Fruit fly (Drosophila melanogaster) whole organism, embryonic: ENCODE results near the gene Nup43.
A peak's percentile ranks its signal among the peaks of the same experiment; 100 is the strongest.

Source experiments
- Ada2b ChIP-seq: fragments of 200-800 bp; sonication (Bioruptor generic); IDR thresholded peaks from 2 replicates; pipeline ENCODE4 v1.3.6; 2022; ENCODE audit warnings: missing biosample characterization, missing genetic modification characterization
- Atf6 ChIP-seq: fragments of 200-800 bp; sonication (Bioruptor generic); IDR thresholded peaks from 2 replicates; pipeline ENCODE4 v1.3.6; 2022; ENCODE audit warnings: missing biosample characterization, missing genetic modification characterization
- BEAF-32 ChIP-seq: fragments of 200-800 bp; sonication (Bioruptor generic); optimal IDR thresholded peaks from 3 replicates; lab custom pipeline; 2017; ENCODE audit warnings: missing biosample characterization, missing genetic modification characterization, mild to moderate bottlenecking, moderate library complexity, missing genetic modification reagents
- CG12104 ChIP-seq: fragments of 200-800 bp; sonication (Bioruptor generic); optimal IDR thresholded peaks from 3 replicates; lab custom pipeline; 2016; ENCODE audit warnings: missing biosample characterization, missing genetic modification characterization
- CG12155 ChIP-seq: fragments of 200-800 bp; sonication (Bioruptor generic); optimal IDR thresholded peaks from 3 replicates; lab custom pipeline; 2016; ENCODE audit warnings: missing biosample characterization, missing genetic modification characterization
- CG12236 ChIP-seq: fragments of 200-800 bp; sonication (Bioruptor generic); optimal IDR thresholded peaks from 2 replicates; lab custom pipeline; 2016; ENCODE audit warnings: missing biosample characterization, missing genetic modification characterization
- CG12769 ChIP-seq: fragments of 200-800 bp; sonication (Bioruptor generic); optimal IDR thresholded peaks from 2 replicates; lab custom pipeline; 2019; ENCODE audit warnings: missing biosample characterization, mild to moderate bottlenecking, missing genetic modification characterization, moderate library complexity
- CG13287 ChIP-seq: fragments of 200-800 bp; sonication (Bioruptor generic); IDR thresholded peaks from 2 replicates; pipeline ENCODE4 v1.3.6; 2022; ENCODE audit warnings: missing biosample characterization, missing genetic modification characterization; ENCODE audit not compliant: partially characterized antibody
- CG13894 ChIP-seq: fragments of 200-800 bp; sonication (Bioruptor generic); optimal IDR thresholded peaks from 3 replicates; lab custom pipeline; 2018; ENCODE audit warnings: missing biosample characterization, mild to moderate bottlenecking, missing genetic modification characterization, moderate library complexity
- CG1603 ChIP-seq: fragments of 200-800 bp; sonication (Bioruptor generic); optimal IDR thresholded peaks from 2 replicates; lab custom pipeline; 2019; ENCODE audit warnings: missing biosample characterization, mild to moderate bottlenecking, missing genetic modification characterization, moderate library complexity
- CG2889 ChIP-seq: fragments of 200-800 bp; sonication (Bioruptor generic); IDR thresholded peaks from 3 replicates; pipeline ENCODE4 v1.3.6; 2022; ENCODE audit warnings: missing biosample characterization, missing genetic modification characterization
- CG31224 ChIP-seq: fragments of 200-800 bp; sonication (Bioruptor generic); IDR thresholded peaks from 2 replicates; pipeline ENCODE4 v1.3.6; 2022; ENCODE audit warnings: missing biosample characterization, missing genetic modification characterization
- CG32532 ChIP-seq: fragments of 200-800 bp; sonication (Bioruptor generic); IDR thresholded peaks from 2 replicates; pipeline ENCODE4 v1.3.6; 2022; ENCODE audit warnings: missing biosample characterization, missing genetic modification characterization
- CG33557 ChIP-seq: fragments of 200-800 bp; sonication (Bioruptor generic); optimal IDR thresholded peaks from 2 replicates; lab custom pipeline; 2019; ENCODE audit warnings: missing biosample characterization, mild to moderate bottlenecking, missing genetic modification characterization, moderate library complexity
- CG34376 ChIP-seq: fragments of 200-800 bp; sonication (Bioruptor generic); optimal IDR thresholded peaks from 2 replicates; lab custom pipeline; 2018; ENCODE audit warnings: missing biosample characterization, mild to moderate bottlenecking, missing genetic modification characterization
- CG43689 ChIP-seq: fragments of 200-800 bp; sonication (Bioruptor generic); IDR thresholded peaks from 2 replicates; pipeline ENCODE4 v1.3.6; 2022; ENCODE audit warnings: missing biosample characterization, missing genetic modification characterization
- CG6813 ChIP-seq: fragments of 200-800 bp; sonication (Bioruptor generic); optimal IDR thresholded peaks from 2 replicates; lab custom pipeline; 2017; ENCODE audit warnings: missing biosample characterization, missing genetic modification characterization, mild to moderate bottlenecking, moderate library complexity, missing genetic modification reagents
- CG7963 ChIP-seq: fragments of 200-800 bp; sonication (Bioruptor generic); IDR thresholded peaks from 3 replicates; pipeline ENCODE4 v1.3.6; 2022; ENCODE audit warnings: missing biosample characterization, missing genetic modification characterization; ENCODE audit not compliant: partially characterized antibody
- CG8944 ChIP-seq: fragments of 200-800 bp; sonication (Bioruptor generic); optimal IDR thresholded peaks from 3 replicates; lab custom pipeline; 2016; ENCODE audit warnings: missing biosample characterization, missing genetic modification characterization
- CTCF ChIP-seq: fragments of 200-800 bp; sonication (Bioruptor generic); optimal IDR thresholded peaks from 2 replicates; lab custom pipeline; 2017; ENCODE audit warnings: missing biosample characterization, mild to moderate bottlenecking, missing genetic modification characterization, moderate library complexity
- D19A ChIP-seq: fragments of 200-800 bp; optimal IDR thresholded peaks from 3 replicates; lab custom pipeline; 2019; ENCODE audit warnings: missing biosample characterization, mild to moderate bottlenecking, missing genetic modification characterization, moderate library complexity
- Dad ChIP-seq: fragments of 200-800 bp; sonication (Bioruptor generic); optimal IDR thresholded peaks from 3 replicates; lab custom pipeline; 2016; ENCODE audit warnings: missing biosample characterization, missing genetic modification characterization
- Dip3 ChIP-seq: fragments of 200-800 bp; sonication (Bioruptor generic); optimal IDR thresholded peaks from 3 replicates; lab custom pipeline; 2016; ENCODE audit warnings: missing biosample characterization, missing genetic modification characterization
- Dp ChIP-seq: fragments of 200-800 bp; sonication (Bioruptor generic); optimal IDR thresholded peaks from 2 replicates; lab custom pipeline; 2018; ENCODE audit warnings: missing biosample characterization, mild to moderate bottlenecking, missing genetic modification characterization, moderate library complexity
- Dref ChIP-seq: fragments of 200-800 bp; sonication (Bioruptor generic); IDR thresholded peaks from 2 replicates; pipeline ENCODE4 v1.3.6; 2022; ENCODE audit warnings: missing biosample characterization, missing genetic modification characterization
- E2f2 ChIP-seq: fragments of 200-800 bp; sonication (Bioruptor generic); IDR thresholded peaks from 2 replicates; pipeline ENCODE4 v1.3.6; 2022; ENCODE audit warnings: missing biosample characterization, missing genetic modification characterization
- Kr ChIP-seq: fragments of 200-800 bp; sonication (Bioruptor generic); optimal IDR thresholded peaks from 2 replicates; lab custom pipeline; 2017; ENCODE audit warnings: missing biosample characterization, mild to moderate bottlenecking, missing genetic modification characterization
- PHDP ChIP-seq: fragments of 200-800 bp; sonication (Bioruptor generic); optimal IDR thresholded peaks from 3 replicates; lab custom pipeline; 2018; ENCODE audit warnings: missing biosample characterization, mild to moderate bottlenecking, missing genetic modification characterization, moderate library complexity
- Pdp1 ChIP-seq, 2 experiments: fragments of 200-800 bp; sonication (Bioruptor generic); optimal IDR thresholded peaks; 3 replicates each; lab custom pipeline; 2016; ENCODE audit warnings: missing biosample characterization in 2 of 2, missing genetic modification characterization in 2 of 2, mild to moderate bottlenecking in 1 of 2, moderate library complexity in 1 of 2
- ap ChIP-seq: fragments of 200-800 bp; sonication (Bioruptor generic); IDR thresholded peaks from 2 replicates; pipeline ENCODE4 v1.3.6; 2022; ENCODE audit warnings: missing biosample characterization, missing genetic modification characterization
- ase ChIP-seq: fragments of 200-800 bp; sonication (Bioruptor generic); IDR thresholded peaks from 3 replicates; pipeline ENCODE4 v1.3.6; 2022; ENCODE audit warnings: missing biosample characterization, missing genetic modification characterization
- az2 ChIP-seq: fragments of 200-800 bp; sonication (Bioruptor generic); optimal IDR thresholded peaks from 3 replicates; lab custom pipeline; 2016; ENCODE audit warnings: missing biosample characterization, missing genetic modification characterization
- br ChIP-seq: fragments of >200 bp; optimal IDR thresholded peaks from 2 replicates; lab custom pipeline; 2017
- cato ChIP-seq: fragments of 200-800 bp; sonication (Bioruptor generic); optimal IDR thresholded peaks from 2 replicates; lab custom pipeline; 2016; ENCODE audit warnings: missing biosample characterization, missing genetic modification characterization, borderline replicate concordance
- danr ChIP-seq: fragments of 200-800 bp; sonication (Bioruptor generic); IDR thresholded peaks from 2 replicates; pipeline ENCODE4 v1.3.6; 2022; ENCODE audit warnings: missing biosample characterization, missing genetic modification characterization
- emc ChIP-seq: fragments of 200-800 bp; sonication (Bioruptor generic); optimal IDR thresholded peaks from 2 replicates; lab custom pipeline; 2016; ENCODE audit warnings: missing biosample characterization, missing genetic modification characterization
- en ChIP-seq: fragments of 200-800 bp; sonication (Bioruptor generic); optimal IDR thresholded peaks from 2 replicates; lab custom pipeline; 2016; ENCODE audit warnings: missing biosample characterization, missing genetic modification characterization
- ftz-f1 ChIP-seq: fragments of 200-800 bp; sonication (Bioruptor generic); optimal IDR thresholded peaks from 2 replicates; lab custom pipeline; 2016; ENCODE audit warnings: missing biosample characterization, missing genetic modification characterization
- hb ChIP-seq: fragments of 200-800 bp; sonication (Bioruptor generic); IDR thresholded peaks from 3 replicates; pipeline ENCODE4 v1.3.6; 2022; ENCODE audit warnings: missing biosample characterization, missing genetic modification characterization; ENCODE audit not compliant: partially characterized antibody
- kah ChIP-seq: fragments of 200-800 bp; sonication (Bioruptor generic); optimal IDR thresholded peaks from 2 replicates; lab custom pipeline; 2018; ENCODE audit warnings: missing biosample characterization, mild to moderate bottlenecking, missing genetic modification characterization
- klu ChIP-seq: fragments of 200-800 bp; sonication (Bioruptor generic); IDR thresholded peaks from 2 replicates; pipeline ENCODE4 v1.3.6; 2022; ENCODE audit warnings: missing biosample characterization, missing genetic modification characterization
- nau ChIP-seq: fragments of 200-800 bp; sonication (Bioruptor generic); optimal IDR thresholded peaks from 3 replicates; lab custom pipeline; 2017; ENCODE audit warnings: missing biosample characterization, mild to moderate bottlenecking, missing genetic modification characterization, missing genetic modification reagents
- pan ChIP-seq, 4 experiments: fragments of >200 bp in 3 of 4; fragments of 200-800 bp in 1 of 4; sonication (Bioruptor generic) in 1 of 4; optimal IDR thresholded peaks in 3 of 4; IDR thresholded peaks in 1 of 4; 2 replicates each; pipeline versions ENCODE4 v1.3.6 to Lab custom; 2017 to 2022; ENCODE audit warnings: missing biosample characterization in 2 of 4, missing genetic modification characterization in 2 of 4, mixed read lengths in 1 of 4
- pfk ChIP-seq: fragments of 200-800 bp; sonication (Bioruptor generic); optimal IDR thresholded peaks from 2 replicates; lab custom pipeline; 2018; ENCODE audit warnings: missing biosample characterization, mild to moderate bottlenecking, missing genetic modification characterization, moderate library complexity
- sd ChIP-seq: fragments of 200-800 bp; sonication (Bioruptor generic); optimal IDR thresholded peaks from 3 replicates; lab custom pipeline; 2018; ENCODE audit warnings: missing biosample characterization, mild to moderate bottlenecking, missing genetic modification characterization, moderate library complexity
- stc ChIP-seq: fragments of 200-800 bp; sonication (Bioruptor generic); IDR thresholded peaks from 2 replicates; pipeline ENCODE4 v1.3.6; 2022; ENCODE audit warnings: missing biosample characterization, missing genetic modification characterization
- stwl ChIP-seq: fragments of 200-800 bp; sonication (Bioruptor generic); optimal IDR thresholded peaks from 3 replicates; lab custom pipeline; 2018; ENCODE audit warnings: missing biosample characterization, mild to moderate bottlenecking, missing genetic modification characterization, moderate library complexity
- sug ChIP-seq: fragments of 200-800 bp; optimal IDR thresholded peaks from 2 replicates; lab custom pipeline; 2019; ENCODE audit warnings: missing biosample characterization, mild to moderate bottlenecking, missing genetic modification characterization, moderate library complexity
- tgo ChIP-seq: fragments of 200-800 bp; sonication (Bioruptor generic); IDR thresholded peaks from 3 replicates; pipeline ENCODE4 v1.3.6; 2022; ENCODE audit warnings: missing biosample characterization, missing genetic modification characterization
- tll ChIP-seq, 2 experiments: fragments of 200-800 bp in 1 of 2; fragments of >200 bp in 1 of 2; sonication (Bioruptor generic) in 1 of 2; optimal IDR thresholded peaks; 2 replicates each; lab custom pipeline; 2017 to 2019; ENCODE audit warnings: missing biosample characterization in 2 of 2, missing genetic modification characterization in 2 of 2, mild to moderate bottlenecking in 1 of 2, moderate library complexity in 1 of 2

Nup43 gene

dm6 chr3R:18404713-18405112 lies 38.3 kb downstream of the Nup43 start, which contains the start of gene CG7685 (continued):
- TF ChIP-seq CG2889 (GFP tag; lab: Robert Waterston, UW) = no peak
- TF ChIP-seq CG32532 (GFP tag; lab: Robert Waterston, UW) = peak; percentile 70
- TF ChIP-seq CG43689 (GFP tag; lab: Robert Waterston, UW) = no peak
- TF ChIP-seq Dref (GFP tag; lab: Robert Waterston, UW) = no peak
- TF ChIP-seq CG8944 (GFP tag; lab: Kevin White, UChicago) = peak; percentile 28
- TF ChIP-seq sd (tag; lab: Kevin White, UChicago) = peak; percentile 49
- peak; percentile 67 for TF ChIP-seq CG13894
- TF ChIP-seq Atf6 (GFP tag; lab: Robert Waterston, UW) = peak; percentile 66
- peak; percentile 65 for TF ChIP-seq sug (tag; lab: Kevin White, UChicago)
- TF ChIP-seq Kr = no peak
- peak; percentile 81 for TF ChIP-seq CG34376
- TF ChIP-seq stc = peak; percentile 8; the same call in 1 of the 2 replicates
- TF ChIP-seq CG33557 = peak; percentile 40
- no peak for TF ChIP-seq pfk (GFP tag; lab: Kevin White, UChicago)
- TF ChIP-seq, all 482 proteins: peak for 295

- TF ChIP-seq Pdp1 (GFP tag; optimal IDR thresholded peaks at IDR 0.05; lab: Kevin White, UChicago) (peak in 1 of 2 experiments; percentile 92), CG12104 (no peak), en (GFP tag; lab: Kevin White, UChicago) (no peak), tgo (no peak), CG6813 (GFP tag; lab: Kevin White, UChicago) (no peak), pan (optimal IDR thresholded peaks at IDR 0.05; lab: Kevin White, UChicago) (no peak), pan (GFP tag; optimal IDR thresholded peaks at IDR 0.05 in 1 of 2, IDR thresholded peaks at IDR 0.05 in 1 of 2) (no peak), Dad (GFP tag; lab: Kevin White, UChicago) (no peak), E2f2 (peak; percentile 43; the same call in 1 of the 2 replicates), Dp (GFP tag; lab: Kevin White, UChicago) (peak; percentile 8), hb (GFP tag; lab: Robert Waterston, UW) (no peak), stwl (tag; lab: Kevin White, UChicago) (no peak), CG13287 (no peak), ase (GFP tag; lab: Robert Waterston, UW) (0 out of 3 replicates have a peak, but pooled peaks have one; percentile 29), CG7963 (GFP tag; lab: Robert Waterston, UW) (0 out of 3 replicates have a peak, but pooled peaks have one; percentile 7), BEAF-32 (GFP tag; lab: Kevin White, UChicago) (no peak), Dip3 (GFP tag; lab: Kevin White, UChicago) (no peak), Ada2b (no peak), az2 (GFP tag; lab: Kevin White, UChicago) (no peak), emc (GFP tag; lab: Kevin White, UChicago) (no peak), tll (GFP tag; optimal IDR thresholded peaks at IDR 0.05; lab: Kevin White, UChicago) (no peak), PHDP (tag; lab: Kevin White, UChicago) (no peak), CG34376 (no peak), CG12236 (no peak), cato (GFP tag; lab: Kevin White, UChicago) (no peak), CTCF (GFP tag; lab: Kevin White, UChicago) (no peak), ap (GFP tag; lab: Robert Waterston, UW) (no peak), kah (GFP tag; lab: Kevin White, UChicago) (peak; percentile 13), CG31224 (GFP tag; lab: Robert Waterston, UW) (no peak), D19A (no peak), br (lab: Kevin White, UChicago) (no peak), danr (no peak), CG1603 (tag; lab: Kevin White, UChicago) (no peak), ftz-f1 (GFP tag; lab: Kevin White, UChicago) (no peak), CG12769 (tag; lab: Kevin White, UChicago) (peak; percentile 62), CG12155 (GFP tag; lab: Kevin White, UChicago) (no peak), nau (GFP tag; lab: Kevin White, UChicago) (no peak), klu (GFP tag; lab: Robert Waterston, UW) (no peak)
Observed at dm6 chr3R:18411205-18411749, 44.8 kb downstream of the Nup43 start, which contains the start of gene CG10864. CG10864 (minus strand) TSS chr3R:18411631.
